Fruit fly (Drosophila melanogaster): ENCODE results near the gene CG45207.

- TF ChIP-seq Hr96 (GFP tag; optimal IDR thresholded peaks at IDR 0.05) (no peak), ovo (GFP tag; optimal IDR thresholded peaks at IDR 0.05) (no peak), CG14711 (tag; optimal IDR thresholded peaks at IDR 0.05) (no peak), CG5204 (GFP tag; optimal IDR thresholded peaks at IDR 0.05) (no peak), Crg-1 (GFP tag; optimal IDR thresholded peaks at IDR 0.05) (no peak), CG11617 (GFP tag; optimal IDR thresholded peaks at IDR 0.05) (no peak), Clk (GFP tag; optimal IDR thresholded peaks at IDR 0.05) (no peak), kay (GFP tag; ENCODE audit: borderline replicate concordance) (no peak), tj (GFP tag; optimal IDR thresholded peaks at IDR 0.05) (no peak), toe (GFP tag; optimal IDR thresholded peaks at IDR 0.05) (no peak)
Measured at dm6 chr3R:15731446-15731845, 43.7 kb downstream of the CG45207 start, which contains the start of gene CG34274.
